Worm (Caenorhabditis elegans): ENCODE measurements around the gene C06E1.11.

Gene C06E1.11

DNA sequence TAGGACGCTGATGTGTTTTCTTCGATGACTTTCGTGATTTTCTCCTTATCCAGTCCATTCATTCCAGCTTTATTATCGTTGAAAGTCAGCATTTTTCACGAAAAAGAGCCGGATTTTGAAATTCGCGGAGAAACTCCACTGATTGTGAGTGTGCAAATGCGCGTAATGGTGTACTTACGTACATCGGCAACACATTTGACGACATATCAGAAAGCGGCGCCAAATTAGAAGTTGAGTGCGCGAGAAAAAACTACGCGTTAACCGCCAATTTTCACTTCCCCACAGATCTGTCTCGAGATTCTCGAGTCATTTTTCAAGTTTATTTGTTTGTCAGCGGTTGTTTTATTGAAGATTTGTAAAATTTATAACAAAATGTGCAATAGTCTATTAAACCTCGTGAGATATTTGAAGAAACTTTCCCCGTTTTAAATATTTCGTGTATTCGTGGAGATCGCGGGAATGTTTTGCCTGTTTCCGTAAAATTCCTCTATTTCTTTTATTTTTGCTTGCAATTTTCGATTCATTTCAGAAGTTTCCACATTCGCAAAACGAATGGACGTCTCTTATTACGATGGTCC lies 12.0 kb upstream of the C06E1.11 start, which contains the start of the genes polk-1 and gpr-1:
polk-1 (minus strand) TSS at position 186 of the 578 bp plus-strand sequence.
gpr-1 (plus strand) TSS at position 528 of the 578 bp plus-strand sequence.
- TF ChIP-seq nhr-11 (tag; optimal IDR thresholded peaks at IDR 0.05) (no peak), pha-2 (tag; optimal IDR thresholded peaks at IDR 0.05) (no peak), tbx-2 (tag; optimal IDR thresholded peaks at IDR 0.05) (no peak), pqm-1 (tag; optimal IDR thresholded peaks at IDR 0.05) (no peak), ama-1 (optimal IDR thresholded peaks at IDR 0.05) (no peak), ceh-45 (GFP tag; IDR thresholded peaks at IDR 0.05) (no peak), tbx-7 (tag; optimal IDR thresholded peaks at IDR 0.05) (no peak), ceh-9 (tag; optimal IDR thresholded peaks at IDR 0.05) (no peak), C08G9.2 (tag; optimal IDR thresholded peaks at IDR 0.05) (no peak), elt-4 (tag; optimal IDR thresholded peaks at IDR 0.05) (no peak), nfya-1 (tag; optimal IDR thresholded peaks at IDR 0.05) (no peak), ceh-31 (tag; optimal IDR thresholded peaks at IDR 0.05) (no peak)

ce11 chrIII:8625125-8625524 lies 8.6 kb upstream of the C06E1.11 start:
- no peak for TF ChIP-seq K02D7.2 (tag; optimal IDR thresholded peaks at IDR 0.05)
- no peak for TF ChIP-seq unc-3 (GFP tag; conservative IDR thresholded peaks at IDR 0.05)
- TF ChIP-seq unc-3 (tag; optimal IDR thresholded peaks at IDR 0.05), result no peak
- no peak for TF ChIP-seq ceh-14 (tag; optimal IDR thresholded peaks at IDR 0.05)
- TF ChIP-seq C08G9.2 (tag; optimal IDR thresholded peaks at IDR 0.05), result no peak
- TF ChIP-seq ttx-3 (tag; optimal IDR thresholded peaks at IDR 0.05), result no peak
- TF ChIP-seq hlh-13 (GFP tag; optimal IDR thresholded peaks at IDR 0.05), result no peak
- TF ChIP-seq pros-1 (tag; optimal IDR thresholded peaks at IDR 0.05), result no peak

DNA sequence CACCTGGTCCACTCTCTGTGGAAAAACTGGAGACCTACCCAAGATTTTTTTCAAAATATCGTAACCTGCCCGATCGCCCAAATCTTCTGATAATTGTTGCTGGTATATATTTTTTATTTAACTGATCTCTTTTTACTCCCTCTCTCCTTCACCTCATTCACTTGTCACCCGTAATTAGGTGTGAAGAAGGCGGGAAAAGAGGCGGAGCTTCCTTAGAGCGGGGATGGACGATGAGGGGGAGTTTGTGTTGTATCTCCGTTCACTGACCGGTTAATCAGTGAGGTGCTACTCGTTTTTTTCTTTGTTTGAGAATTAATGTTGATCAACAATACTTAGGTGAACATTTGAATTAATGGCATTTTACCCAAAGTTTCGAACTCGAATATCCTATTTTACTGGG lies 5.9 kb upstream of the C06E1.11 start, which contains the start of gene ceh-16:
ceh-16 (plus strand) TSS at position 301 of the 400 bp plus-strand sequence.
- TF ChIP-seq ahr-1 (tag; optimal IDR thresholded peaks at IDR 0.05), result no peak
- no peak for TF ChIP-seq ceh-45 (GFP tag; IDR thresholded peaks at IDR 0.05)
- TF ChIP-seq unc-55 (GFP tag; optimal IDR thresholded peaks at IDR 0.05), result no peak
- no peak for TF ChIP-seq ceh-18 (tag; optimal IDR thresholded peaks at IDR 0.05)
- no peak for TF ChIP-seq elt-2 (tag; optimal IDR thresholded peaks at IDR 0.05)
- no peak for TF ChIP-seq ceh-48 (tag; optimal IDR thresholded peaks at IDR 0.05)
- no peak for TF ChIP-seq K02D7.2 (tag; optimal IDR thresholded peaks at IDR 0.05)
- TF ChIP-seq ceh-34 (tag; optimal IDR thresholded peaks at IDR 0.05), result no peak
- TF ChIP-seq gmeb-2 (tag; optimal IDR thresholded peaks at IDR 0.05), result no peak
- no peak for TF ChIP-seq sdc-2 (tag; optimal IDR thresholded peaks at IDR 0.05)
- no peak for TF ChIP-seq nhr-232 (tag; optimal IDR thresholded peaks at IDR 0.05)
- no peak for TF ChIP-seq hlh-6 (tag; optimal IDR thresholded peaks at IDR 0.05)
- no peak for TF ChIP-seq ref-2 (tag; optimal IDR thresholded peaks at IDR 0.05)
- TF ChIP-seq ceh-24 (tag; optimal IDR thresholded peaks at IDR 0.05), result no peak

DNA sequence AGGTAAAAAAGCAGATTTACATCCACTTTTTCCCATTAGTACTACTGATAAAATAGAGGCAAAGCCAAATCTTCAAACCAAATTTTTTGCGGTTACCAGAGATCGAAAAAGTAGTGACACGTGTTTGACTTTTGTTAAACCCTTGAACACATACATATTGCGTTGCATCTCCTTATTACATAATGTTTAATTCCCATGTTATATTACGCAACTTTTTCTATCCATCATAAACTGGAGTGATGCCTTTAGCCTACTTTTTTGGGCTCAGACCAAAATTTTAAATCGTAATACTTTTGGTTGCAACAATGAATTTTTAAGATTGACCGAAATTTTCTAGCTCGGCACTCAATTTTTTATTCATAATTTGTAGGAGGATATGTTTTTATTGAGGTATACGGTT lies 5.5 kb upstream of the C06E1.11 start:
- TF ChIP-seq eyg-1 (tag; optimal IDR thresholded peaks at IDR 0.05) (no peak), F13H6.1 (tag; optimal IDR thresholded peaks at IDR 0.05) (no peak), ceh-18 (tag; optimal IDR thresholded peaks at IDR 0.05) (no peak), C38D4.7 (GFP tag; optimal IDR thresholded peaks at IDR 0.05) (no peak), ahr-1 (tag; optimal IDR thresholded peaks at IDR 0.05) (no peak), hlh-6 (tag; optimal IDR thresholded peaks at IDR 0.05) (no peak), zip-5 (tag; optimal IDR thresholded peaks at IDR 0.05) (no peak), sox-2 (GFP tag; IDR thresholded peaks at IDR 0.05) (no peak), dmd-4 (tag; optimal IDR thresholded peaks at IDR 0.05; ENCODE audit: borderline replicate concordance) (no peak), fkh-6 (tag; optimal IDR thresholded peaks at IDR 0.05) (no peak), ceh-22 (tag; optimal IDR thresholded peaks at IDR 0.05) (no peak), ceh-6 (GFP tag; optimal IDR thresholded peaks at IDR 0.05) (no peak), sox-4 (tag; optimal IDR thresholded peaks at IDR 0.05) (no peak), nhr-11 (tag; optimal IDR thresholded peaks at IDR 0.05) (no peak), ceh-45 (GFP tag; IDR thresholded peaks at IDR 0.05) (no peak), K02D7.2 (tag; optimal IDR thresholded peaks at IDR 0.05) (no peak), sdc-2 (tag; optimal IDR thresholded peaks at IDR 0.05) (no peak), ztf-16 (tag; optimal IDR thresholded peaks at IDR 0.05) (no peak), nhr-232 (tag; optimal IDR thresholded peaks at IDR 0.05) (no peak), K09A11.1 (tag; optimal IDR thresholded peaks at IDR 0.05; ENCODE audit: insufficient read depth) (no peak)
